Worm (Caenorhabditis elegans) whole organism, midembryonic: Measurements from ENCODE around the gene Y73F8A.32.

Experiments
- flt-1 ChIP-seq: fragments of 200-800 bp; sonication (Bioruptor generic); IDR thresholded peaks from 2 replicates; pipeline ENCODE4 v1.3.6; 2022; ENCODE audit warnings: missing genetic modification characterization, missing compliant biosample characterization
- med-1 ChIP-seq: sonication (generic microtip); optimal IDR thresholded peaks from 2 replicates; lab custom pipeline; 2017; ENCODE audit warnings: missing genetic modification characterization, mild to moderate bottlenecking, missing compliant biosample characterization, antibody characterized with exemption, missing genetic modification reagents; ENCODE audit not compliant: insufficient read depth
- tab-1 ChIP-seq: fragments of 200-800 bp; sonication (Bioruptor generic); IDR thresholded peaks from 2 replicates; pipeline ENCODE4 v1.3.6; 2022; ENCODE audit warnings: missing genetic modification characterization, missing compliant biosample characterization

DNA sequence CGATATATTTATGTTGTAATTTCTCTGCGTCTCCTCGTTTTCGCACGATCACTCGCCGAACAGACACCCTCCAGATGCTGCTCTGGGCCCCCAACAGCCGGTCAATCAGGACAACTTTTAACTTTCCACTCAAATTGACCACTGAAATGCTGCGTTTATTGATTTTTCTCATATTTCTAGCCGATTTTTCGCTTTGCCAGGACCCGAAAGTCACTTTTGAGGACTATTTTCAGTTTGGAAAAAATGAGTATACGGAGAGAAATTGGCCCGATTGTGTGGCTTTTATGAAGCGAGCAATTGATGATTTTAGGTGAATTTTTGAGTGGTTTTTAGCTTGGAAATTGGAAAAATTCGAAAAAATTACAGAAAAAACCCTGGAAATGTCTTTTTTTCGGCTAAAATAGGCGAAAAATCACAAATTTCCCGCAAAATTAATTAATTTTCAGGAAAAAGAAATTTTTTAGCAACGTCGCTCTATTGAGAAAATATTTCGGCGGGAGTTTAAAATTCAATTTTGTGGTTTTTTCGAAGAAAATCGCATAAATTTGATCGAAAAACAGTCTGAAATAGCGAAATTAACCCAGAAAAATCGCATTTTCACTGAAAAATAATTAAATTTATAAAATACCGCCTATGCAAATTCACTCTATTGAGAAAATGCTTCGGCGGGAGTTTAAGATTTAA lies 47.5 kb downstream of the Y73F8A.32 start, which contains the start of gene Y73F8A.26:
- TF ChIP-seq tab-1 (GFP tag; lab: Robert Waterston, UW) (no peak), flt-1 (GFP tag; lab: Robert Waterston, UW) (no peak), med-1 (GFP tag; lab: Kevin White, UChicago) (no peak)
